Worm (Caenorhabditis elegans) whole organism, early embryonic: ENCODE measurements around the gene F38A1.8.
"Not testable (repeated sequence)": the region's sequence is repeated elsewhere in the genome, so short reads cannot be mapped to it uniquely, and the experiment has no call there.

Experiments
- ets-7 ChIP-seq: sonication (generic microtip); optimal IDR thresholded peaks from 2 replicates; lab custom pipeline; 2016; ENCODE audit warnings: missing genotype, missing genetic modification characterization, missing compliant biosample characterization
- sea-1 ChIP-seq: fragments of 200-800 bp; sonication (Bioruptor generic); conservative IDR thresholded peaks from 2 replicates; pipeline ENCODE4 v1.3.6; 2022; ENCODE audit warnings: missing genetic modification characterization, missing compliant biosample characterization

DNA sequence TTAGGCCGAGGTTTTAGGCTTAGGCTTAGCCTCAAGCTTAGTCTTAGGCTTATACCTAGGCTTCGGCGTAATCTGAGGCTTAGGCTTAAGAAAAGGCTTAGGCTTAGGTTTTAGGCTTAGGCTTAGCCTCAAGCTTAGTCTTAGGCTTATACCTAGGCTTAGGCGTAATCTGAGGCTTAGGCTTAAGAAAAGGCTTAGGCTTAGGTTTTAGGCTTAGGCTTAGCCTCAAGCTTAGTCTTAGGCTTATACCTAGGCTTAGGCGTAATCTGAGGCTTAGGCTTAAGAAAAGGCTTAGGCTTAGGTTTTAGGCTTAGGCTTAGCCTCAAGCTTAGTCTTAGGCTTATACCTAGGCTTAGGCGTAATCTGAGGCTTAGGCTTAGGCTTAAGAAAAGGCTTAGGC lies 22.4 kb downstream of the F38A1.8 start:
- TF ChIP-seq sea-1 (GFP tag; lab: Robert Waterston, UW); ets-7 (tag; lab: Kevin White, UChicago): not testable (repeated sequence)
